In genomic region chr3R:19147511-19148239, dm6 we compare ENCODE assay signal across 2 fruit fly cellular contexts.
A peak's percentile ranks its signal among the peaks of the same experiment; 100 is the strongest.
TF ChIP-seq lines count a peak whose summit lies in the region.

Ppcs (minus strand) TSS chr3R:19147910.

TF ChIP-seq in whole organism, embryonic, 481 proteins besides CTCF, POLR2A, EP300 and RAD21 (continued from another document and continues in another):
- TF ChIP-seq CG7745 (tag; optimal IDR thresholded peaks at IDR 0.05; lab: Kevin White, UChicago) (no peak), Antp (GFP tag; optimal IDR thresholded peaks at IDR 0.05; lab: Kevin White, UChicago) (peak; percentile 50), CG9797 (GFP tag; optimal IDR thresholded peaks at IDR 0.05; lab: Kevin White, UChicago) (peak; percentile 25), CG18011 (GFP tag; optimal IDR thresholded peaks at IDR 0.05; lab: Kevin White, UChicago) (peak; percentile 19), dimm (GFP tag; IDR thresholded peaks at IDR 0.05; lab: Robert Waterston, UW) (no peak), CG9215 (GFP tag; IDR thresholded peaks at IDR 0.05; lab: Robert Waterston, UW) (peak; percentile 63), ato (GFP tag; IDR thresholded peaks at IDR 0.05; lab: Robert Waterston, UW; ENCODE audit: partially characterized antibody) (no peak), Hr78 (GFP tag; optimal IDR thresholded peaks at IDR 0.05; lab: Kevin White, UChicago) (peak in 1 of 2 experiments; percentile 100), CG17802 (tag; optimal IDR thresholded peaks at IDR 0.05; lab: Kevin White, UChicago) (peak; percentile 36), abd-A (tag; optimal IDR thresholded peaks at IDR 0.05; lab: Kevin White, UChicago) (peak; percentile 25), ranshi (GFP tag; IDR thresholded peaks at IDR 0.05; lab: Robert Waterston, UW) (0 out of 2 replicates have a peak, but pooled peaks have one; percentile 16), vfl (GFP tag; optimal IDR thresholded peaks at IDR 0.05; lab: Kevin White, UChicago) (peak; percentile 68), tgo (GFP tag; IDR thresholded peaks at IDR 0.05; lab: Robert Waterston, UW) (no peak), onecut (GFP tag; IDR thresholded peaks at IDR 0.05; lab: Robert Waterston, UW) (peak; percentile 49; the same call in 1 of the 2 replicates), CG1529 (GFP tag; optimal IDR thresholded peaks at IDR 0.05; lab: Kevin White, UChicago) (peak; percentile 20), Gsc (GFP tag; IDR thresholded peaks at IDR 0.05; lab: Robert Waterston, UW) (no peak), sc (optimal IDR thresholded peaks at IDR 0.05; lab: Kevin White, UChicago) (no peak), sc (GFP tag; optimal IDR thresholded peaks at IDR 0.05; lab: Kevin White, UChicago) (peak; percentile 20), CG33557 (GFP tag; optimal IDR thresholded peaks at IDR 0.05; lab: Kevin White, UChicago) (peak; percentile 59), lilli (GFP tag; optimal IDR thresholded peaks at IDR 0.05; lab: Kevin White, UChicago) (peak; percentile 73), peb (GFP tag; IDR thresholded peaks at IDR 0.05; lab: Robert Waterston, UW) (no peak), stwl (tag; optimal IDR thresholded peaks at IDR 0.05; lab: Kevin White, UChicago) (peak; percentile 62), wor (GFP tag; IDR thresholded peaks at IDR 0.05; lab: Robert Waterston, UW) (no peak), crp (GFP tag; optimal IDR thresholded peaks at IDR 0.05; lab: Kevin White, UChicago) (peak; percentile 86 to 96), ttk (GFP tag; IDR thresholded peaks at IDR 0.05; lab: Robert Waterston, UW) (no peak), CG12744 (GFP tag; optimal IDR thresholded peaks at IDR 0.05; lab: Kevin White, UChicago) (no peak), chinmo (GFP tag; IDR thresholded peaks at IDR 0.05; lab: Robert Waterston, UW; ENCODE audit: partially characterized antibody) (peak; percentile 97; the same call in 3 of the 4 replicates), sim (GFP tag; IDR thresholded peaks at IDR 0.05; lab: Robert Waterston, UW) (no peak), Nf-YC (tag; optimal IDR thresholded peaks at IDR 0.05; lab: Kevin White, UChicago) (peak; percentile 48), CG8765 (GFP tag; IDR thresholded peaks at IDR 0.05; lab: Robert Waterston, UW) (no peak), CG17359 (tag; optimal IDR thresholded peaks at IDR 0.05; lab: Kevin White, UChicago) (peak; percentile 32), CG18764 (GFP tag; optimal IDR thresholded peaks at IDR 0.05; lab: Kevin White, UChicago) (peak; percentile 19), mld (GFP tag; IDR thresholded peaks at IDR 0.05; lab: Robert Waterston, UW; ENCODE audit: partially characterized antibody) (0 out of 3 replicates have a peak, but pooled peaks have one; percentile 50), CG11504 (tag; optimal IDR thresholded peaks at IDR 0.05; lab: Kevin White, UChicago) (peak; percentile 60), CG4617 (GFP tag; optimal IDR thresholded peaks at IDR 0.05; lab: Kevin White, UChicago; ENCODE audit: borderline replicate concordance) (peak; percentile 71), Deaf1 (tag; optimal IDR thresholded peaks at IDR 0.05; lab: Kevin White, UChicago) (peak; percentile 61), CG12769 (tag; optimal IDR thresholded peaks at IDR 0.05; lab: Kevin White, UChicago) (peak; percentile 22), cas (GFP tag; IDR thresholded peaks at IDR 0.05; lab: Robert Waterston, UW) (no peak), ase (GFP tag; IDR thresholded peaks at IDR 0.05; lab: Robert Waterston, UW) (no peak), CG4424 (GFP tag; optimal IDR thresholded peaks at IDR 0.05; lab: Kevin White, UChicago) (peak; percentile 56), Dip3 (GFP tag; optimal IDR thresholded peaks at IDR 0.05; lab: Kevin White, UChicago) (peak; percentile 58), seq (GFP tag; IDR thresholded peaks at IDR 0.05; lab: Robert Waterston, UW) (peak; percentile 72; the same call in 1 of the 2 replicates), Blimp-1 (GFP tag; optimal IDR thresholded peaks at IDR 0.05; lab: Kevin White, UChicago) (peak; percentile 18), CG12155 (GFP tag; optimal IDR thresholded peaks at IDR 0.05; lab: Kevin White, UChicago) (peak; percentile 49), CG9876 (GFP tag; optimal IDR thresholded peaks at IDR 0.05; lab: Kevin White, UChicago) (peak; percentile 59), CG16815 (GFP tag; optimal IDR thresholded peaks at IDR 0.05; lab: Kevin White, UChicago) (peak; percentile 34), dm (GFP tag; optimal IDR thresholded peaks at IDR 0.05; lab: Kevin White, UChicago) (peak; percentile 75), al (GFP tag; IDR thresholded peaks at IDR 0.05; lab: Robert Waterston, UW) (0 out of 2 replicates have a peak, but pooled peaks have one; percentile 35), CG7372 (GFP tag; IDR thresholded peaks at IDR 0.05; lab: Robert Waterston, UW) (no peak), wdn (GFP tag; IDR thresholded peaks at IDR 0.05; lab: Robert Waterston, UW) (no peak), pho (GFP tag; optimal IDR thresholded peaks at IDR 0.05; lab: Kevin White, UChicago) (peak; percentile 74), Pdp1 (GFP tag; optimal IDR thresholded peaks at IDR 0.05; lab: Kevin White, UChicago) (peak; percentile 38 to 59), Trl (optimal IDR thresholded peaks at IDR 0.05; lab: Kevin White, UChicago) (peak; percentile 88 to 96), Trl (GFP tag; optimal IDR thresholded peaks at IDR 0.05; lab: Kevin White, UChicago) (peak; percentile 66), CG4282 (GFP tag; optimal IDR thresholded peaks at IDR 0.05; lab: Kevin White, UChicago) (peak; percentile 24), en (GFP tag; optimal IDR thresholded peaks at IDR 0.05; lab: Kevin White, UChicago) (no peak), Hr51 (GFP tag; optimal IDR thresholded peaks at IDR 0.05; lab: Kevin White, UChicago) (peak; percentile 51 to 66), unc-4 (GFP tag; IDR thresholded peaks at IDR 0.05; lab: Robert Waterston, UW; ENCODE audit: partially characterized antibody) (peak; percentile 54), CG11695 (GFP tag; IDR thresholded peaks at IDR 0.05; lab: Robert Waterston, UW) (peak; percentile 6; the same call in 1 of the 3 replicates), CG1647 (GFP tag; optimal IDR thresholded peaks at IDR 0.05; lab: Kevin White, UChicago) (peak; percentile 23), otp (GFP tag; IDR thresholded peaks at IDR 0.05; lab: Robert Waterston, UW) (peak; percentile 45; the same call in 2 of the 3 replicates), Scr (GFP tag; IDR thresholded peaks at IDR 0.05; lab: Robert Waterston, UW; ENCODE audit: partially characterized antibody) (peak; percentile 31), Camta (GFP tag; optimal IDR thresholded peaks at IDR 0.05; lab: Kevin White, UChicago) (peak; percentile 63), odd (GFP tag; optimal IDR thresholded peaks at IDR 0.05; lab: Kevin White, UChicago) (peak; percentile 30)

TF ChIP-seq in whole organism, prepupa, 60 proteins besides CTCF, POLR2A, EP300 and RAD21 (continued from another document):
- TF ChIP-seq salr (GFP tag; optimal IDR thresholded peaks at IDR 0.05; lab: Kevin White, UChicago) = peak in 1 of 2 experiments; percentile 74
- TF ChIP-seq Ets96B (tag; optimal IDR thresholded peaks at IDR 0.05; lab: Kevin White, UChicago) = peak; percentile 35
- peak; percentile 57 for TF ChIP-seq Lpt (GFP tag; optimal IDR thresholded peaks at IDR 0.05; lab: Kevin White, UChicago)
- peak; percentile 53 for TF ChIP-seq fd59A (GFP tag; optimal IDR thresholded peaks at IDR 0.05; lab: Kevin White, UChicago)
- peak; percentile 7; the same call in 1 of the 2 replicates for TF ChIP-seq CG11294 (GFP tag; IDR thresholded peaks at IDR 0.05; lab: Robert Waterston, UW)
- peak; percentile 77 for TF ChIP-seq fd85E (GFP tag; optimal IDR thresholded peaks at IDR 0.05; lab: Kevin White, UChicago)
- TF ChIP-seq CG10669 (GFP tag; optimal IDR thresholded peaks at IDR 0.05; lab: Kevin White, UChicago) = peak; percentile 59
- peak; percentile 90 for TF ChIP-seq net (GFP tag; optimal IDR thresholded peaks at IDR 0.05; lab: Kevin White, UChicago)
- peak; percentile 38 for TF ChIP-seq CG3032 (tag; optimal IDR thresholded peaks at IDR 0.05; lab: Kevin White, UChicago)
